Fruit fly (Drosophila melanogaster) Kc167 (cell line): ENCODE results near the gene Sgs3.

ENCODE experiments used
- Myc ChIP-seq: fragments of >200 bp; optimal IDR thresholded peaks from 2 replicates; lab custom pipeline; 2017; ENCODE audit warnings: missing external identifiers
- h ChIP-seq: fragments of >200 bp; optimal IDR thresholded peaks from 3 replicates; lab custom pipeline; 2018; ENCODE audit warnings: missing external identifiers
- insv ChIP-seq: fragments of >200 bp; optimal IDR thresholded peaks from 3 replicates; lab custom pipeline; 2018; ENCODE audit warnings: missing external identifiers

DNA sequence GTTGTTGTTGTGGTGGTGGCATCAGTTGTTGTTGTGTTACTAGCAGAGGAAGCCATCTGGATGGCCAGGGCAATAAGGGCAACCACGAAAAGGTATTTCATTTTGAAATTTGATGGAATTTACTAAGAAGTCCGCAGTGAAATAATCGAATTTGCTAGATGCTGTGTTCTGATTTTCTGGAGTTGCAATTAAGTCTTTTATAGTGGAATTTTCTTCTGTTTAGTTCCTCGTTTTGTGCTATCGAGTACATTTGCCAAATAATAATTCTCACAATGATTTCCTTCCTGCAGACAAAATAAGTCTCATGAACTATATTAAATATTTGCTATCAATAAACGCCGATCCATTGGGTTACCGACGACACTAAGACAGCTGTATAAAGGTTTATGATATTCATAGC is 1.5 kb upstream of the Sgs3 start, which contains the start of gene CG33272:
- TF ChIP-seq Myc (lab: Kevin White, UChicago) = no peak
- TF ChIP-seq insv = no peak
- TF ChIP-seq h (lab: Kevin White, UChicago) = no peak
